Fruit fly (Drosophila melanogaster) whole organism, wandering third instar larva: Measurements from ENCODE around the gene CG43336.

Experiments
- Jra ChIP-seq: sonication (Bioruptor generic); optimal IDR thresholded peaks from 2 replicates; lab custom pipeline; 2016; ENCODE audit warnings: missing biosample characterization, missing genetic modification characterization
- OdsH ChIP-seq: fragments of 200-800 bp; sonication (Bioruptor generic); optimal IDR thresholded peaks from 2 replicates; lab custom pipeline; 2016; ENCODE audit warnings: missing biosample characterization, mild to moderate bottlenecking, missing genetic modification characterization
- br ChIP-seq: fragments of 200-800 bp; sonication (Bioruptor generic); optimal IDR thresholded peaks from 2 replicates; lab custom pipeline; 2016; ENCODE audit warnings: missing biosample characterization, missing genetic modification characterization
- dsf ChIP-seq: sonication (Bioruptor generic); optimal IDR thresholded peaks from 2 replicates; lab custom pipeline; 2016; ENCODE audit warnings: missing biosample characterization, missing genetic modification characterization, borderline replicate concordance
- foxo ChIP-seq, 2 experiments: fragments of 200-800 bp; sonication (Bioruptor generic); optimal IDR thresholded peaks; 2 replicates in 1 of 2; 3 replicates in 1 of 2; lab custom pipeline; 2016 to 2017; ENCODE audit warnings: missing biosample characterization in 2 of 2, missing genetic modification characterization in 2 of 2
- h ChIP-seq: fragments of 200-800 bp; sonication (Bioruptor generic); optimal IDR thresholded peaks from 3 replicates; lab custom pipeline; 2016; ENCODE audit warnings: missing biosample characterization, mild to moderate bottlenecking, missing genetic modification characterization
- sv ChIP-seq: fragments of 200-800 bp; sonication (Bioruptor generic); optimal IDR thresholded peaks from 3 replicates; lab custom pipeline; 2016; ENCODE audit warnings: missing biosample characterization, missing genetic modification characterization

DNA sequence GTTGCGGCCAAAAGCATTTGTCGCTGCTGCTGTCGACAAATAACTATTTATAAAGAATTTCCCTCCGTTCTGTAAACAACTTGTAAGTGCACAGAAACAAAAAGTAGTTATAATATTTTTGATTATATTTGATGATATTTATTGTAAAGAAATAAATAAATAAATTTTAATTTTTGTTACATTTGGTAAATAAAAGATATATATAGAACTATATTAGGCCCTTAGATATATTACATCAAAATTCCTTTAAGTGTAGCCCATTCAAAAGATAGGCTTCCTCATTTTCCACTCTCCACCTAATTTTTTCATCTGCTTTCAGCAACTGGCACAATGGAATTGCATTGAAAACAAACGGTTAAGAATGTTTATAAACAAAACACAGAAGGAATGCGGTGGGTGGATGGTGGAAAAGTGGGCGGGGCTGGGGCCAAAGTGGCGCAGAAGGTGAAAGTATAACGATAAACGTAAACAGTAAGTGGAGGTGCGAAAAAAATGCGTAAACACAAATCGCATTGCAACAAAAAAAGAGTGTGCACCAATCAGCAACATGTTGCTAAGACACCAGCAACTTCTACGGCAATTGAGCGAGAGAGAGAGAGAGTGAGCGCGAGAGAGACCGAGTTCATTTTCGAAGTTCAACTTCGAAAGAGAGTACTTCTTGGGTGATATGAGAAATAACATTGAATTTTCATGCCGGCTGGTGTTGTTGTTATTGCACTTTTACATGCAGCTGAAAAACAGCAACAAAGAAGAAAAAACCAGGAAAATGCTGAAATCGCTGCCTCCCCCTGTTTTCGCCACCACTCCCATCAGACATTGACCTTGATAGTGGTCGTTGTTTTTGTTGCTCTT, 27.6 kb downstream of the CG43336 start:
- TF ChIP-seq sv (GFP tag; lab: Kevin White, UChicago) (no peak), OdsH (GFP tag; lab: Kevin White, UChicago) (no peak), foxo (GFP tag; optimal IDR thresholded peaks at IDR 0.05; lab: Kevin White, UChicago) (no peak), h (no peak), br (GFP tag; lab: Kevin White, UChicago) (no peak), dsf (no peak), Jra (GFP tag; lab: Kevin White, UChicago) (no peak)
